In the genomic region with DNA sequence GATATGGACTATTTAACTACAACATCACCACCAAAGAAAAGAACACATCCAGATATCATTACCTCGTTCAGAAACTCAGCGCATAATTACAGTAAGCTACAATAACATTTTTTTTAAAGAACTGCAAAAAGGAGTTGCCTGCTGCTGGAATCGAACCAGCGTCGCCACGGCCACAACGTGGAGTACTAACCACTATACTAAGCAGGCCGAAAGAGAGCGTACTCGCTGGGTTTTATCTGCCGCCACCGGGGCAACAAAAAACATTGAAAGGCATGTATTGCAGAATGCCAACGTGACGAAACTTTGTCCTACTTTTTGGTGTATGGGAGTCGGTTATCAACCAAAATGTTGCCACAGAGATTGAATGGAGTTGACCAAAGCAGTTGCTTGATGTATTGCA, we compare ENCODE assay signal across 2 worm cellular contexts.
TF ChIP-seq lines count a peak whose summit lies in the region.

No protein-coding gene starts in this region.

TF ChIP-seq in whole organism, L1 larva, 84 proteins besides CTCF, POLR2A, EP300 and RAD21 (continued from another document and continues in another):
- TF ChIP-seq nhr-77 (tag; optimal IDR thresholded peaks at IDR 0.05; lab: Kevin White, UChicago), result peak; percentile 41
- TF ChIP-seq tbx-2 (tag; optimal IDR thresholded peaks at IDR 0.05; lab: Kevin White, UChicago), result peak; percentile 54
- TF ChIP-seq alr-1 (tag; optimal IDR thresholded peaks at IDR 0.05; lab: Kevin White, UChicago; ENCODE audit: borderline replicate concordance), result no peak
- TF ChIP-seq dpl-1 (GFP tag; optimal IDR thresholded peaks at IDR 0.05; lab: Kevin White, UChicago), result peak in 1 of 3 experiments; percentile 22
- peak; percentile 69 for TF ChIP-seq nhr-85 (tag; lab: Kevin White, UChicago)
- no peak for TF ChIP-seq pag-3 (tag; optimal IDR thresholded peaks at IDR 0.05; lab: Kevin White, UChicago; ENCODE audit: borderline replicate concordance, insufficient read depth)
- peak; percentile 49 for TF ChIP-seq mep-1 (tag; optimal IDR thresholded peaks at IDR 0.05; lab: Kevin White, UChicago)
- TF ChIP-seq aha-1 (tag; optimal IDR thresholded peaks at IDR 0.05; lab: Kevin White, UChicago), result no peak
- no peak for TF ChIP-seq ztf-4 (tag; optimal IDR thresholded peaks at IDR 0.05; lab: Kevin White, UChicago)
- TF ChIP-seq unc-86 (tag; optimal IDR thresholded peaks at IDR 0.05; lab: Kevin White, UChicago), result no peak
- no peak for TF ChIP-seq hlh-4 (tag; optimal IDR thresholded peaks at IDR 0.05; lab: Kevin White, UChicago)
- TF ChIP-seq unc-62 (GFP tag; optimal IDR thresholded peaks at IDR 0.05; lab: Kevin White, UChicago), result no peak
- no peak for TF ChIP-seq hpl-2 (GFP tag; optimal IDR thresholded peaks at IDR 0.05; lab: Kevin White, UChicago)
- TF ChIP-seq sptf-1 (tag; optimal IDR thresholded peaks at IDR 0.05; lab: Kevin White, UChicago), result no peak
- no peak for TF ChIP-seq C04F5.9 (tag; optimal IDR thresholded peaks at IDR 0.05; lab: Kevin White, UChicago)
- TF ChIP-seq ceh-90 (tag; optimal IDR thresholded peaks at IDR 0.05; lab: Kevin White, UChicago), result no peak
- TF ChIP-seq nhr-84 (tag; optimal IDR thresholded peaks at IDR 0.05; lab: Kevin White, UChicago), result no peak
- TF ChIP-seq pqm-1 (tag; optimal IDR thresholded peaks at IDR 0.05; lab: Kevin White, UChicago), result no peak
- TF ChIP-seq hlh-17 (GFP tag; optimal IDR thresholded peaks at IDR 0.05; lab: Kevin White, UChicago; ENCODE audit: borderline replicate concordance), result no peak
- TF ChIP-seq pax-3 (tag; optimal IDR thresholded peaks at IDR 0.05; lab: Kevin White, UChicago), result no peak
- TF ChIP-seq tlp-1 (tag; optimal IDR thresholded peaks at IDR 0.05; lab: Kevin White, UChicago), result no peak
- no peak for TF ChIP-seq lin-15B (tag; optimal IDR thresholded peaks at IDR 0.05; lab: Kevin White, UChicago)
- TF ChIP-seq ces-1 (GFP tag; optimal IDR thresholded peaks at IDR 0.05; lab: Kevin White, UChicago), result no peak
- TF ChIP-seq rnt-1 (tag; optimal IDR thresholded peaks at IDR 0.05; lab: Kevin White, UChicago), result peak; percentile 65
- no peak for TF ChIP-seq sox-4 (tag; optimal IDR thresholded peaks at IDR 0.05; lab: Kevin White, UChicago)
- peak; percentile 20 for TF ChIP-seq elt-2 (tag; optimal IDR thresholded peaks at IDR 0.05; lab: Kevin White, UChicago)
- no peak for TF ChIP-seq aly-2 (tag; optimal IDR thresholded peaks at IDR 0.05; lab: Kevin White, UChicago)
- TF ChIP-seq fos-1 (tag; optimal IDR thresholded peaks at IDR 0.05; lab: Kevin White, UChicago), result no peak
- TF ChIP-seq elt-3 (tag; optimal IDR thresholded peaks at IDR 0.05; lab: Kevin White, UChicago), result no peak
- TF ChIP-seq ceh-88 (GFP tag; IDR thresholded peaks at IDR 0.05; lab: Robert Waterston, UW), result no peak
- no peak for TF ChIP-seq nhr-11 (tag; optimal IDR thresholded peaks at IDR 0.05; lab: Kevin White, UChicago)
- no peak for TF ChIP-seq F16B12.6 (tag; optimal IDR thresholded peaks at IDR 0.05; lab: Kevin White, UChicago)
- TF ChIP-seq egl-27 (tag; optimal IDR thresholded peaks at IDR 0.05; lab: Kevin White, UChicago), result no peak
- TF ChIP-seq sup-37 (GFP tag; optimal IDR thresholded peaks at IDR 0.05; lab: Kevin White, UChicago), result no peak
- TF ChIP-seq swsn-7 (tag; optimal IDR thresholded peaks at IDR 0.05; lab: Kevin White, UChicago), result peak; percentile 58
- TF ChIP-seq lin-39 (tag; optimal IDR thresholded peaks at IDR 0.05; lab: Kevin White, UChicago), result no peak
- TF ChIP-seq snpc-4 (tag; optimal IDR thresholded peaks at IDR 0.05; lab: Kevin White, UChicago), result no peak
- TF ChIP-seq nhr-28 (tag; optimal IDR thresholded peaks at IDR 0.05; lab: Kevin White, UChicago), result no peak
- no peak for TF ChIP-seq ama-1 (optimal IDR thresholded peaks at IDR 0.05; lab: Kevin White, UChicago)
- TF ChIP-seq lin-35 (GFP tag; optimal IDR thresholded peaks at IDR 0.05; lab: Kevin White, UChicago), result peak; percentile 20 to 72
- TF ChIP-seq grh-1 (GFP tag; IDR thresholded peaks at IDR 0.05; lab: Robert Waterston, UW), result no peak
- peak; percentile 23 for TF ChIP-seq zip-4 (GFP tag; optimal IDR thresholded peaks at IDR 0.05; lab: Kevin White, UChicago)
- TF ChIP-seq ztf-11 (tag; optimal IDR thresholded peaks at IDR 0.05; lab: Kevin White, UChicago), result no peak
- TF ChIP-seq fkh-10 (GFP tag; optimal IDR thresholded peaks at IDR 0.05; lab: Kevin White, UChicago), result no peak
- TF ChIP-seq nhr-237 (tag; optimal IDR thresholded peaks at IDR 0.05; lab: Kevin White, UChicago), result no peak
- peak; percentile 6 for TF ChIP-seq lir-3 (tag; optimal IDR thresholded peaks at IDR 0.05; lab: Kevin White, UChicago; ENCODE audit: poor library complexity)
- peak; percentile 68 for TF ChIP-seq nhr-20 (tag; optimal IDR thresholded peaks at IDR 0.05; lab: Kevin White, UChicago)
- no peak for TF ChIP-seq Y116A8C.19 (tag; optimal IDR thresholded peaks at IDR 0.05; lab: Kevin White, UChicago; ENCODE audit: borderline replicate concordance)
- peak; percentile 67 for TF ChIP-seq nhr-47 (tag; optimal IDR thresholded peaks at IDR 0.05; lab: Kevin White, UChicago)
- peak; percentile 39 to 53 (median 44) for TF ChIP-seq ceh-82 (tag; optimal IDR thresholded peaks at IDR 0.05; lab: Kevin White, UChicago)
- TF ChIP-seq ceh-8 (GFP tag; optimal IDR thresholded peaks at IDR 0.05; lab: Kevin White, UChicago), result no peak
- TF ChIP-seq nhr-19 (GFP tag; conservative IDR thresholded peaks at IDR 0.05; lab: Robert Waterston, UW), result peak; percentile 63
- TF ChIP-seq dsc-1 (tag; optimal IDR thresholded peaks at IDR 0.05; lab: Kevin White, UChicago), result peak; percentile 63
- no peak for TF ChIP-seq unc-98 (GFP tag; IDR thresholded peaks at IDR 0.05; lab: Robert Waterston, UW)
- TF ChIP-seq lsy-2 (tag; optimal IDR thresholded peaks at IDR 0.05; lab: Kevin White, UChicago), result peak; percentile 19 to 53
- no peak for TF ChIP-seq nhr-90 (tag; optimal IDR thresholded peaks at IDR 0.05; lab: Kevin White, UChicago; ENCODE audit: poor library complexity)
- TF ChIP-seq nhr-71 (tag; optimal IDR thresholded peaks at IDR 0.05; lab: Kevin White, UChicago), result peak; percentile 68
- TF ChIP-seq nhr-76 (tag; optimal IDR thresholded peaks at IDR 0.05; lab: Kevin White, UChicago), result no peak
- peak; percentile 27 for TF ChIP-seq lin-13 (GFP tag; optimal IDR thresholded peaks at IDR 0.05; lab: Kevin White, UChicago)
- TF ChIP-seq fkh-4 (tag; optimal IDR thresholded peaks at IDR 0.05; lab: Kevin White, UChicago; ENCODE audit: borderline replicate concordance), result no peak
- peak; percentile 7 to 23 for TF ChIP-seq efl-1 (optimal IDR thresholded peaks at IDR 0.05; lab: Kevin White, UChicago)
- peak in 1 of 2 experiments; percentile 89 for TF ChIP-seq efl-1 (GFP tag; optimal IDR thresholded peaks at IDR 0.05 in 1 of 2; lab: Kevin White, UChicago)
- peak; percentile 83 for TF ChIP-seq snu-23 (GFP tag; optimal IDR thresholded peaks at IDR 0.05; lab: Kevin White, UChicago)
- no peak for TF ChIP-seq egl-13 (tag; optimal IDR thresholded peaks at IDR 0.05; lab: Kevin White, UChicago)
- TF ChIP-seq blmp-1 (tag; optimal IDR thresholded peaks at IDR 0.05; lab: Kevin White, UChicago), result peak; percentile 17

TF ChIP-seq in whole organism, young adult, 124 proteins besides CTCF, POLR2A, EP300 and RAD21 (continued from another document and continues in another):
- TF ChIP-seq ceh-27 (GFP tag; optimal IDR thresholded peaks at IDR 0.05; lab: Kevin White, UChicago) (peak; percentile 58), dox-1 (GFP tag; IDR thresholded peaks at IDR 0.05; lab: Robert Waterston, UW) (peak; percentile 75), D2030.7 (GFP tag; IDR thresholded peaks at IDR 0.05; lab: Robert Waterston, UW) (peak; percentile 84), rpc-1 (optimal IDR thresholded peaks at IDR 0.05; lab: Kevin White, UChicago) (peak; percentile 81), rpc-1 (tag; optimal IDR thresholded peaks at IDR 0.05; lab: Kevin White, UChicago) (peak; percentile 87), F39B2.1 (GFP tag; IDR thresholded peaks at IDR 0.05; lab: Robert Waterston, UW) (no peak), egl-44 (GFP tag; IDR thresholded peaks at IDR 0.05; lab: Robert Waterston, UW) (peak; percentile 81), lin-35 (GFP tag; optimal IDR thresholded peaks at IDR 0.05; lab: Kevin White, UChicago) (peak in 1 of 3 experiments; percentile 37), hsf-1 (GFP tag; IDR thresholded peaks at IDR 0.05; lab: Robert Waterston, UW) (no peak), Y95B8A.8 (GFP tag; IDR thresholded peaks at IDR 0.05; lab: Robert Waterston, UW) (0 out of 2 replicates have a peak, but pooled peaks have one; percentile 13), hrde-1 (tag; optimal IDR thresholded peaks at IDR 0.05; lab: Kevin White, UChicago; ENCODE audit: borderline replicate concordance) (peak; percentile 1), Y53F4B.3 (GFP tag; IDR thresholded peaks at IDR 0.05; lab: Robert Waterston, UW) (0 out of 2 replicates have a peak, but pooled peaks have one; percentile 39), mes-4 (tag; optimal IDR thresholded peaks at IDR 0.05; lab: Kevin White, UChicago) (peak; percentile 23), Y67H2A.10 (GFP tag; conservative IDR thresholded peaks at IDR 0.05; lab: Robert Waterston, UW) (no peak), gei-17 (GFP tag; optimal IDR thresholded peaks at IDR 0.05; lab: Kevin White, UChicago) (peak; percentile 30), lin-26 (GFP tag; IDR thresholded peaks at IDR 0.05; lab: Robert Waterston, UW) (peak; percentile 90), repo-1 (tag; optimal IDR thresholded peaks at IDR 0.05; lab: Kevin White, UChicago) (no peak), atf-7 (tag; optimal IDR thresholded peaks at IDR 0.05; lab: Kevin White, UChicago) (peak; percentile 46), nfya-1 (tag; optimal IDR thresholded peaks at IDR 0.05; lab: Kevin White, UChicago; ENCODE audit: borderline replicate concordance, insufficient read depth) (no peak), ztf-26 (tag; optimal IDR thresholded peaks at IDR 0.05; lab: Kevin White, UChicago) (peak; percentile 28), athp-1 (tag; optimal IDR thresholded peaks at IDR 0.05; lab: Kevin White, UChicago) (no peak), xnd-1 (tag; optimal IDR thresholded peaks at IDR 0.05; lab: Kevin White, UChicago) (no peak), lin-54 (GFP tag; optimal IDR thresholded peaks at IDR 0.05; lab: Kevin White, UChicago) (peak; percentile 22), akir-1 (GFP tag; optimal IDR thresholded peaks at IDR 0.05; lab: Kevin White, UChicago) (no peak), ZK185.1 (tag; optimal IDR thresholded peaks at IDR 0.05; lab: Kevin White, UChicago; ENCODE audit: poor library complexity, severe bottlenecking) (peak; percentile 42), F57A8.1 (GFP tag; optimal IDR thresholded peaks at IDR 0.05; lab: Kevin White, UChicago) (peak; percentile 53), lir-1 (GFP tag; conservative IDR thresholded peaks at IDR 0.05; lab: Robert Waterston, UW) (0 out of 2 replicates have a peak, but pooled peaks have one; percentile 43), bed-2 (GFP tag; IDR thresholded peaks at IDR 0.05; lab: Robert Waterston, UW) (no peak), rec-8 (tag; optimal IDR thresholded peaks at IDR 0.05; lab: Kevin White, UChicago) (peak; percentile 41 to 67), zim-3 (tag; optimal IDR thresholded peaks at IDR 0.05; lab: Kevin White, UChicago) (peak; percentile 57), lin-40 (tag; optimal IDR thresholded peaks at IDR 0.05; lab: Kevin White, UChicago) (peak; percentile 64), F55B11.4 (tag; optimal IDR thresholded peaks at IDR 0.05; lab: Kevin White, UChicago; ENCODE audit: borderline replicate concordance, insufficient read depth) (no peak), chd-7 (tag; optimal IDR thresholded peaks at IDR 0.05; lab: Kevin White, UChicago) (peak; percentile 25), lsl-1 (GFP tag; optimal IDR thresholded peaks at IDR 0.05; lab: Kevin White, UChicago) (peak; percentile 2), K12H6.12 (tag; optimal IDR thresholded peaks at IDR 0.05; lab: Kevin White, UChicago) (peak; percentile 62), Y79H2A.3 (GFP tag; conservative IDR thresholded peaks at IDR 0.05; lab: Robert Waterston, UW) (no peak), ztf-25 (GFP tag; IDR thresholded peaks at IDR 0.05; lab: Robert Waterston, UW) (peak; percentile 82; the same call in 1 of the 2 replicates), bed-1 (GFP tag; IDR thresholded peaks at IDR 0.05; lab: Robert Waterston, UW) (no peak), ztf-28 (GFP tag; IDR thresholded peaks at IDR 0.05; lab: Robert Waterston, UW) (peak; percentile 91), madf-6 (GFP tag; IDR thresholded peaks at IDR 0.05; lab: Robert Waterston, UW) (peak; percentile 46; the same call in 1 of the 2 replicates), tlf-1 (GFP tag; optimal IDR thresholded peaks at IDR 0.05; lab: Kevin White, UChicago) (no peak), aptf-2 (GFP tag; conservative IDR thresholded peaks at IDR 0.05; lab: Robert Waterston, UW) (peak; percentile 54; the same call in 1 of the 2 replicates), ceh-79 (tag; optimal IDR thresholded peaks at IDR 0.05; lab: Kevin White, UChicago) (no peak), tbp1 (GFP tag; optimal IDR thresholded peaks at IDR 0.05; lab: Kevin White, UChicago) (peak; percentile 94), ztf-6 (GFP tag; IDR thresholded peaks at IDR 0.05; lab: Robert Waterston, UW) (no peak), madf-3 (GFP tag; IDR thresholded peaks at IDR 0.05; lab: Robert Waterston, UW) (no peak), dpff-1 (tag; optimal IDR thresholded peaks at IDR 0.05; lab: Kevin White, UChicago) (no peak), B0261.1 (tag; optimal IDR thresholded peaks at IDR 0.05; lab: Kevin White, UChicago) (peak; percentile 96), lsy-27 (tag; optimal IDR thresholded peaks at IDR 0.05; lab: Kevin White, UChicago; ENCODE audit: borderline replicate concordance, insufficient read depth) (no peak), snpc-1.1 (tag; optimal IDR thresholded peaks at IDR 0.05; lab: Kevin White, UChicago; ENCODE audit: insufficient read depth) (peak; percentile 36), attf-6 (GFP tag; IDR thresholded peaks at IDR 0.05; lab: Robert Waterston, UW) (0 out of 2 replicates have a peak, but pooled peaks have one; percentile 46), F22D6.2 (tag; optimal IDR thresholded peaks at IDR 0.05; lab: Kevin White, UChicago) (no peak), Y56A3A.18 (GFP tag; IDR thresholded peaks at IDR 0.05; lab: Robert Waterston, UW) (peak; percentile 20; the same call in 1 of the 2 replicates), him-1 (tag; optimal IDR thresholded peaks at IDR 0.05; lab: Kevin White, UChicago) (peak; percentile 83), ets-4 (GFP tag; optimal IDR thresholded peaks at IDR 0.05; lab: Kevin White, UChicago) (no peak), ceh-40 (GFP tag; IDR thresholded peaks at IDR 0.05; lab: Robert Waterston, UW) (peak; percentile 55; the same call in 1 of the 2 replicates), pha-4 (tag; optimal IDR thresholded peaks at IDR 0.05; lab: Kevin White, UChicago) (no peak), B0336.3 (GFP tag; IDR thresholded peaks at IDR 0.05; lab: Robert Waterston, UW) (no peak), sdz-38 (tag; optimal IDR thresholded peaks at IDR 0.05; lab: Kevin White, UChicago) (no peak), F10E7.11 (tag; optimal IDR thresholded peaks at IDR 0.05; lab: Kevin White, UChicago) (no peak), cebp-2 (GFP tag; IDR thresholded peaks at IDR 0.05; lab: Robert Waterston, UW) (0 out of 2 replicates have a peak, but pooled peaks have one; percentile 18), T26A5.8 (tag; optimal IDR thresholded peaks at IDR 0.05; lab: Kevin White, UChicago) (peak; percentile 14), sptf-2 (GFP tag; optimal IDR thresholded peaks at IDR 0.05; lab: Kevin White, UChicago) (no peak), F33H1.4 (GFP tag; IDR thresholded peaks at IDR 0.05; lab: Robert Waterston, UW) (no peak), snpc-1.3 (tag; optimal IDR thresholded peaks at IDR 0.05; lab: Kevin White, UChicago; ENCODE audit: insufficient read depth) (peak; percentile 70), nhr-27 (tag; optimal IDR thresholded peaks at IDR 0.05; lab: Kevin White, UChicago) (no peak), mcd-1 (GFP tag; IDR thresholded peaks at IDR 0.05; lab: Robert Waterston, UW) (no peak), ceh-58 (GFP tag; IDR thresholded peaks at IDR 0.05; lab: Robert Waterston, UW) (no peak), B0019.2 (GFP tag; conservative IDR thresholded peaks at IDR 0.05; lab: Robert Waterston, UW) (no peak), nhr-179 (tag; optimal IDR thresholded peaks at IDR 0.05; lab: Kevin White, UChicago) (no peak)
